Fruit fly (Drosophila melanogaster) whole organism, pupa: ENCODE measurements around the gene dome.
A peak's percentile ranks its signal among the peaks of the same experiment; 100 is the strongest.

Experiments
- CG10348 ChIP-seq: fragments of 200-800 bp; sonication (Bioruptor generic); IDR thresholded peaks from 2 replicates; pipeline ENCODE4 v1.3.6; 2022; ENCODE audit warnings: missing biosample characterization, missing genetic modification characterization
- CG12605 ChIP-seq: fragments of 200-800 bp; sonication (Bioruptor generic); IDR thresholded peaks from 2 replicates; pipeline ENCODE4 v1.3.6; 2022; ENCODE audit warnings: missing biosample characterization, missing genetic modification characterization
- CG13204 ChIP-seq: fragments of 200-800 bp; sonication (Bioruptor generic); optimal IDR thresholded peaks from 2 replicates; lab custom pipeline; 2018; ENCODE audit warnings: missing biosample characterization, mild to moderate bottlenecking, missing genetic modification characterization, moderate library complexity
- CG14655 ChIP-seq: fragments of 200-800 bp; sonication (Bioruptor generic); optimal IDR thresholded peaks from 3 replicates; lab custom pipeline; 2017; ENCODE audit warnings: mild to moderate bottlenecking, missing biosample characterization, missing genetic modification reagents, missing genetic modification characterization
- CG15710 ChIP-seq: fragments of 200-800 bp; sonication (Bioruptor generic); optimal IDR thresholded peaks from 2 replicates; lab custom pipeline; 2018; ENCODE audit warnings: missing biosample characterization, mild to moderate bottlenecking, missing genetic modification characterization, moderate library complexity
- CG17806 ChIP-seq: fragments of 200-800 bp; sonication (Bioruptor generic); optimal IDR thresholded peaks from 2 replicates; lab custom pipeline; 2018; ENCODE audit warnings: missing biosample characterization, mild to moderate bottlenecking, missing genetic modification characterization, moderate library complexity
- CG32121 ChIP-seq: fragments of 200-800 bp; sonication (Bioruptor generic); IDR thresholded peaks from 2 replicates; pipeline ENCODE4 v1.3.6; 2022; ENCODE audit warnings: missing biosample characterization, missing genetic modification characterization
- CG34367 ChIP-seq: fragments of 200-800 bp; sonication (Bioruptor generic); optimal IDR thresholded peaks from 2 replicates; lab custom pipeline; 2018; ENCODE audit warnings: missing biosample characterization, mild to moderate bottlenecking, missing genetic modification characterization
- CG4496 ChIP-seq: fragments of 200-800 bp; sonication (Bioruptor generic); IDR thresholded peaks from 3 replicates; pipeline ENCODE4 v1.3.6; 2022; ENCODE audit warnings: missing biosample characterization, missing genetic modification characterization
- CG8159 ChIP-seq: fragments of 200-800 bp; sonication (Bioruptor generic); optimal IDR thresholded peaks from 3 replicates; lab custom pipeline; 2018; ENCODE audit warnings: missing biosample characterization, mild to moderate bottlenecking, missing genetic modification characterization, moderate library complexity
- CG8301 ChIP-seq: fragments of 200-800 bp; sonication (Bioruptor generic); optimal IDR thresholded peaks from 2 replicates; lab custom pipeline; 2018; ENCODE audit warnings: missing biosample characterization, mild to moderate bottlenecking, missing genetic modification characterization
- CG9948 ChIP-seq: fragments of 200-800 bp; sonication (Bioruptor generic); optimal IDR thresholded peaks from 2 replicates; lab custom pipeline; 2018; ENCODE audit warnings: missing biosample characterization, mild to moderate bottlenecking, missing genetic modification characterization, moderate library complexity
- D1 ChIP-seq: fragments of 200-800 bp; sonication (Bioruptor generic); optimal IDR thresholded peaks from 2 replicates; lab custom pipeline; 2018; ENCODE audit warnings: missing biosample characterization, mild to moderate bottlenecking, missing genetic modification characterization, moderate library complexity
- EcR ChIP-seq: fragments of 200-800 bp; sonication (Bioruptor generic); optimal IDR thresholded peaks from 3 replicates; lab custom pipeline; 2019; ENCODE audit warnings: missing biosample characterization, missing genetic modification characterization, mild to moderate bottlenecking, moderate library complexity, missing genetic modification reagents
- Ets98B ChIP-seq: fragments of 200-800 bp; sonication (Bioruptor generic); IDR thresholded peaks from 2 replicates; pipeline ENCODE4 v1.3.6; 2022; ENCODE audit warnings: missing biosample characterization, missing genetic modification characterization
- Pif1A ChIP-seq: fragments of 200-800 bp; sonication (Bioruptor generic); optimal IDR thresholded peaks from 3 replicates; lab custom pipeline; 2016; ENCODE audit warnings: missing biosample characterization, missing genetic modification characterization
- Pif1B ChIP-seq: fragments of 200-800 bp; sonication (Bioruptor generic); optimal IDR thresholded peaks from 3 replicates; lab custom pipeline; 2016; ENCODE audit warnings: missing biosample characterization, missing genetic modification characterization
- Snoo ChIP-seq: fragments of 200-800 bp; sonication (Bioruptor generic); optimal IDR thresholded peaks from 3 replicates; lab custom pipeline; 2017; ENCODE audit warnings: missing biosample characterization, mild to moderate bottlenecking, missing genetic modification characterization, inconsistent platforms
- fd96Ca ChIP-seq: fragments of 200-800 bp; sonication (Bioruptor generic); IDR thresholded peaks from 3 replicates; pipeline ENCODE4 v1.3.6; 2022; ENCODE audit warnings: missing biosample characterization, missing genetic modification characterization
- gl ChIP-seq: fragments of 200-800 bp; sonication (Bioruptor generic); optimal IDR thresholded peaks from 2 replicates; lab custom pipeline; 2018; ENCODE audit warnings: missing biosample characterization, mild to moderate bottlenecking, missing genetic modification characterization
- rn ChIP-seq: fragments of 200-800 bp; sonication (Bioruptor generic); IDR thresholded peaks from 2 replicates; pipeline ENCODE4 v1.3.6; 2022; ENCODE audit warnings: missing biosample characterization, missing genetic modification characterization

Gene dome

DNA sequence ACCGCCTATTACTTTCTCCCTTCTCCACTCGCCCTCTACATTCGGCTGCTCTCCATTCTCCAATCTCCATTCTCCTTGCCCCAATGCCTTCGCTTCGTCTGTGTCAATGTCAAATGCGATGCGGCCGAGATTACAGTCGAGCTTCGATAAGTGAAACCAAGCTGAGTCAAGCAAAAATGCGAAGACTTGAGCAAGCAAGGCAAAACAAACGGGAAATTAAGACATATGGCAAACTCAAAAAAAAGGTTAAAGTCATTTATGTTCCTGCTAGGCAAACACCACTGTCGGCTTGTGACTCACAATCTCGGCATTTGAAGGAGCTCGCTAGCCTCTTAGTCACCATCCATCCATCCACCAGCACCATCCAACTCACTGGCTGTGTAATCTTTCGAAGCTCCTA lies 14.9 kb downstream of the dome start:
- TF ChIP-seq Pif1B (GFP tag; lab: Kevin White, UChicago) (peak; percentile 99), fd96Ca (peak; percentile 98), rn (GFP tag; lab: Robert Waterston, UW) (peak; percentile 92), CG15710 (tag; lab: Kevin White, UChicago) (peak; percentile 98), CG12605 (GFP tag; lab: Robert Waterston, UW) (peak; percentile 96), D1 (no peak), CG34367 (tag; lab: Kevin White, UChicago) (peak; percentile 98), CG17806 (tag; lab: Kevin White, UChicago) (peak; percentile 97), CG8159 (tag; lab: Kevin White, UChicago) (peak; percentile 95), CG8301 (tag; lab: Kevin White, UChicago) (peak; percentile 93), gl (peak; percentile 96), CG32121 (peak; percentile 94), Pif1A (peak; percentile 98), CG14655 (GFP tag; lab: Kevin White, UChicago) (peak; percentile 95), Snoo (peak; percentile 99), CG10348 (GFP tag; lab: Robert Waterston, UW) (peak; percentile 87), CG9948 (tag; lab: Kevin White, UChicago) (peak; percentile 96), Ets98B (peak; percentile 97), EcR (peak; percentile 75), CG13204 (peak; percentile 96), CG4496 (GFP tag; lab: Robert Waterston, UW) (peak; percentile 97)

dm6 chrX:19667444-19668104 lies 15.7 kb downstream of the dome start:
- TF ChIP-seq gl (no peak), CG17806 (tag; lab: Kevin White, UChicago) (no peak), CG10348 (GFP tag; lab: Robert Waterston, UW) (no peak), CG8159 (tag; lab: Kevin White, UChicago) (no peak), fd96Ca (no peak), D1 (no peak), CG14655 (GFP tag; lab: Kevin White, UChicago) (no peak), rn (GFP tag; lab: Robert Waterston, UW) (no peak), CG32121 (no peak), Ets98B (no peak)

dm6 chrX:19666991-19667409 lies 16.3 kb downstream of the dome start, which contains the start of gene Zw:
TSS of gene Zw (plus strand) at chrX:19667252.
- TF ChIP-seq CG8301 (tag; lab: Kevin White, UChicago) = peak; percentile 36
- no peak for TF ChIP-seq D1
- 0 out of 2 replicates have a peak, but pooled peaks have one; percentile 34 for TF ChIP-seq rn (GFP tag; lab: Robert Waterston, UW)
- TF ChIP-seq Pif1A = peak; percentile 67
- TF ChIP-seq gl = no peak
- peak; percentile 25; the same call in 1 of the 2 replicates for TF ChIP-seq CG32121
- peak; percentile 72 for TF ChIP-seq Ets98B
- TF ChIP-seq CG4496 (GFP tag; lab: Robert Waterston, UW) = peak; percentile 75
- TF ChIP-seq EcR = peak; percentile 28
- TF ChIP-seq CG9948 (tag; lab: Kevin White, UChicago) = peak; percentile 26
- TF ChIP-seq CG13204 = peak; percentile 95
- TF ChIP-seq CG17806 (tag; lab: Kevin White, UChicago) = peak; percentile 38
- TF ChIP-seq Snoo = peak; percentile 40
- peak; percentile 29 for TF ChIP-seq CG34367 (tag; lab: Kevin White, UChicago)
- peak; percentile 45 for TF ChIP-seq CG8159 (tag; lab: Kevin White, UChicago)
- TF ChIP-seq CG14655 (GFP tag; lab: Kevin White, UChicago) = peak; percentile 52
- TF ChIP-seq CG10348 (GFP tag; lab: Robert Waterston, UW) = no peak
- TF ChIP-seq CG15710 (tag; lab: Kevin White, UChicago) = peak; percentile 36
- TF ChIP-seq Pif1B (GFP tag; lab: Kevin White, UChicago) = peak; percentile 14
- peak; percentile 74 for TF ChIP-seq fd96Ca
- no peak for TF ChIP-seq CG12605 (GFP tag; lab: Robert Waterston, UW)

dm6 chrX:19665684-19666141 lies 17.6 kb downstream of the dome start:
- peak; percentile 6 for TF ChIP-seq Pif1B (GFP tag; lab: Kevin White, UChicago)
- TF ChIP-seq CG15710 (tag; lab: Kevin White, UChicago) = peak; percentile 15
- no peak for TF ChIP-seq CG9948 (tag; lab: Kevin White, UChicago)
- no peak for TF ChIP-seq Pif1A
- TF ChIP-seq fd96Ca = peak; percentile 74
- TF ChIP-seq rn (GFP tag; lab: Robert Waterston, UW) = 0 out of 2 replicates have a peak, but pooled peaks have one; percentile 27
- TF ChIP-seq CG14655 (GFP tag; lab: Kevin White, UChicago) = peak; percentile 36
- no peak for TF ChIP-seq gl
- peak; percentile 77 for TF ChIP-seq CG13204
- TF ChIP-seq Ets98B = peak; percentile 61; the same call in 1 of the 2 replicates
- no peak for TF ChIP-seq CG10348 (GFP tag; lab: Robert Waterston, UW)
- TF ChIP-seq Snoo = peak; percentile 43
- TF ChIP-seq CG8159 (tag; lab: Kevin White, UChicago) = peak; percentile 32
- TF ChIP-seq CG12605 (GFP tag; lab: Robert Waterston, UW) = peak; percentile 50
- no peak for TF ChIP-seq D1
- peak; percentile 72 for TF ChIP-seq CG4496 (GFP tag; lab: Robert Waterston, UW)
- peak; percentile 48; the same call in 1 of the 2 replicates for TF ChIP-seq CG32121
- no peak for TF ChIP-seq CG34367 (tag; lab: Kevin White, UChicago)
- TF ChIP-seq CG17806 (tag; lab: Kevin White, UChicago) = no peak
- peak; percentile 11 for TF ChIP-seq CG8301 (tag; lab: Kevin White, UChicago)
- peak; percentile 46 for TF ChIP-seq EcR
